Worm (Caenorhabditis elegans) whole organism, L2 larva: ENCODE data around the gene clec-24.

Experiments
- elt-1 ChIP-seq: fragments of 150-350 bp; optimal IDR thresholded peaks from 2 replicates; lab custom pipeline; 2014; ENCODE audit warnings: missing biosample characterization, missing genetic modification characterization
- lsy-2 ChIP-seq, 2 experiments: fragments of 150-350 bp in 1 of 2; sonication (generic microtip) in 1 of 2; optimal IDR thresholded peaks; 2 replicates each; lab custom pipeline; 2014 to 2017; ENCODE audit warnings: missing biosample characterization in 2 of 2, missing genetic modification characterization in 2 of 2
- nhr-12 ChIP-seq: fragments of 150-350 bp; optimal IDR thresholded peaks from 2 replicates; lab custom pipeline; 2014; ENCODE audit warnings: missing biosample characterization, missing genetic modification characterization

- TF ChIP-seq nhr-12 (tag; lab: Kevin White, UChicago) (no peak), elt-1 (tag; lab: Kevin White, UChicago) (no peak), lsy-2 (tag; optimal IDR thresholded peaks at IDR 0.05; lab: Kevin White, UChicago) (no peak)
Observed at ce11 chrV:16879532-16879931, 17.7 kb downstream of the clec-24 start.
